Worm (Caenorhabditis elegans): ENCODE results near the gene str-264.

The str-264 gene

ce11 chrV:15511613-15512216, 19.3 kb upstream of the str-264 start, which contains the start of gene rpl-38 (continued):
- TF ChIP-seq zfh-2 (GFP tag; conservative IDR thresholded peaks at IDR 0.05) (no peak), chd-7 (tag; optimal IDR thresholded peaks at IDR 0.05) (no peak), unc-130 (GFP tag; optimal IDR thresholded peaks at IDR 0.05) (no peak), egl-18 (GFP tag; IDR thresholded peaks at IDR 0.05) (no peak), mxl-1 (tag; optimal IDR thresholded peaks at IDR 0.05) (no peak), ceh-58 (GFP tag; IDR thresholded peaks at IDR 0.05) (no peak), snpc-4 (GFP tag; optimal IDR thresholded peaks at IDR 0.05) (no peak), snpc-4 (tag; optimal IDR thresholded peaks at IDR 0.05) (peak; percentile 68 to 79 (median 76)), ztf-25 (GFP tag; IDR thresholded peaks at IDR 0.05) (no peak), ztf-26 (tag; optimal IDR thresholded peaks at IDR 0.05) (no peak), snpc-1.3 (tag; optimal IDR thresholded peaks at IDR 0.05; ENCODE audit: insufficient read depth) (peak; percentile 85), F52B5.7 (tag; optimal IDR thresholded peaks at IDR 0.05) (no peak), sptf-2 (GFP tag; optimal IDR thresholded peaks at IDR 0.05) (no peak), snpc-3.4 (tag; optimal IDR thresholded peaks at IDR 0.05) (peak; percentile 90), C17E4.6 (GFP tag; IDR thresholded peaks at IDR 0.05) (0 out of 2 replicates have a peak, but pooled peaks have one; percentile 45), bed-2 (GFP tag; IDR thresholded peaks at IDR 0.05) (no peak), attf-5 (GFP tag; optimal IDR thresholded peaks at IDR 0.05) (peak; percentile 11), madf-8 (GFP tag; conservative IDR thresholded peaks at IDR 0.05) (peak; percentile 49), rcor-1 (GFP tag; IDR thresholded peaks at IDR 0.05) (peak; percentile 75), tbp1 (GFP tag; optimal IDR thresholded peaks at IDR 0.05) (peak; percentile 70), lir-1 (GFP tag; conservative IDR thresholded peaks at IDR 0.05) (no peak), nfyb-1 (GFP tag; IDR thresholded peaks at IDR 0.05) (peak; percentile 85), hsf-1 (GFP tag; IDR thresholded peaks at IDR 0.05) (peak; percentile 60; the same call in 1 of the 2 replicates), ceh-27 (GFP tag; optimal IDR thresholded peaks at IDR 0.05) (peak; percentile 62), ekl-4 (GFP tag; IDR thresholded peaks at IDR 0.05) (peak; percentile 52), atf-7 (tag; optimal IDR thresholded peaks at IDR 0.05) (no peak), him-1 (tag; optimal IDR thresholded peaks at IDR 0.05) (peak; percentile 76), lsl-1 (GFP tag; optimal IDR thresholded peaks at IDR 0.05) (peak; percentile 97), lin-35 (GFP tag; optimal IDR thresholded peaks at IDR 0.05) (peak in 1 of 3 experiments; percentile 81), hmg-20 (GFP tag; IDR thresholded peaks at IDR 0.05) (peak; percentile 19; the same call in 1 of the 2 replicates), C06A6.2 (GFP tag; conservative IDR thresholded peaks at IDR 0.05) (no peak), nhr-120 (GFP tag; IDR thresholded peaks at IDR 0.05) (no peak), B0019.2 (GFP tag; conservative IDR thresholded peaks at IDR 0.05) (peak; percentile 37; the same call in 1 of the 2 replicates), ztf-18 (tag; optimal IDR thresholded peaks at IDR 0.05) (peak; percentile 31), F39B2.1 (GFP tag; IDR thresholded peaks at IDR 0.05) (no peak), attf-6 (GFP tag; IDR thresholded peaks at IDR 0.05) (peak; percentile 46; the same call in 1 of the 2 replicates), nfya-1 (tag; optimal IDR thresholded peaks at IDR 0.05; ENCODE audit: borderline replicate concordance, insufficient read depth) (no peak), Y95B8A.8 (GFP tag; IDR thresholded peaks at IDR 0.05) (0 out of 2 replicates have a peak, but pooled peaks have one; percentile 48), egl-44 (GFP tag; IDR thresholded peaks at IDR 0.05) (no peak), Y53G8AR.9 (GFP tag; conservative IDR thresholded peaks at IDR 0.05) (peak; percentile 79), K12H6.12 (tag; optimal IDR thresholded peaks at IDR 0.05) (peak; percentile 30), ceh-100 (GFP tag; IDR thresholded peaks at IDR 0.05) (peak; percentile 38; the same call in 1 of the 2 replicates), xnd-1 (tag; optimal IDR thresholded peaks at IDR 0.05) (peak; percentile 70), dox-1 (GFP tag; IDR thresholded peaks at IDR 0.05) (peak; percentile 66), B0261.1 (tag; optimal IDR thresholded peaks at IDR 0.05) (peak; percentile 46), F57A8.1 (GFP tag; optimal IDR thresholded peaks at IDR 0.05) (no peak), pbrm-1 (GFP tag; IDR thresholded peaks at IDR 0.05) (peak; percentile 90), let-526 (GFP tag; IDR thresholded peaks at IDR 0.05) (no peak)

Data from whole organism, young adult.